Worm (Caenorhabditis elegans): ENCODE measurements around the gene F44E7.5.
A peak's percentile ranks its signal among the peaks of the same experiment; 100 is the strongest.

The F44E7.5 gene

ce11 chrV:5771627-5772026, 9.1 kb downstream of the F44E7.5 start, which contains the start of gene F44E7.3:
Gene F44E7.3, plus strand, starts transcription at chrV:5771945.
- TF ChIP-seq nhr-111 (GFP tag; optimal IDR thresholded peaks at IDR 0.05) (no peak), vab-7 (GFP tag; IDR thresholded peaks at IDR 0.05) (no peak), zfp-2 (tag; optimal IDR thresholded peaks at IDR 0.05) (no peak), tag-97 (GFP tag; IDR thresholded peaks at IDR 0.05) (no peak), dmd-8 (GFP tag; IDR thresholded peaks at IDR 0.05) (no peak), aha-1 (tag) (peak; percentile 73), set-16 (GFP tag; IDR thresholded peaks at IDR 0.05) (no peak), lin-38 (GFP tag; IDR thresholded peaks at IDR 0.05) (peak; percentile 36; the same call in 1 of the 2 replicates), unc-62 (GFP tag; optimal IDR thresholded peaks at IDR 0.05 in 1 of 2) (peak in 1 of 2 experiments; percentile 59), unc-62 (tag; optimal IDR thresholded peaks at IDR 0.05) (no peak), mes-2 (tag; optimal IDR thresholded peaks at IDR 0.05; ENCODE audit: poor library complexity, severe bottlenecking) (peak; percentile 14), fkh-10 (GFP tag; optimal IDR thresholded peaks at IDR 0.05) (no peak), nhr-6 (tag; optimal IDR thresholded peaks at IDR 0.05) (no peak), daf-16 (GFP tag; optimal IDR thresholded peaks at IDR 0.05) (no peak), daf-16 (tag; optimal IDR thresholded peaks at IDR 0.05) (no peak), hlh-11 (tag; optimal IDR thresholded peaks at IDR 0.05) (peak; percentile 2), jun-1 (tag; optimal IDR thresholded peaks at IDR 0.05) (no peak)

DNA sequence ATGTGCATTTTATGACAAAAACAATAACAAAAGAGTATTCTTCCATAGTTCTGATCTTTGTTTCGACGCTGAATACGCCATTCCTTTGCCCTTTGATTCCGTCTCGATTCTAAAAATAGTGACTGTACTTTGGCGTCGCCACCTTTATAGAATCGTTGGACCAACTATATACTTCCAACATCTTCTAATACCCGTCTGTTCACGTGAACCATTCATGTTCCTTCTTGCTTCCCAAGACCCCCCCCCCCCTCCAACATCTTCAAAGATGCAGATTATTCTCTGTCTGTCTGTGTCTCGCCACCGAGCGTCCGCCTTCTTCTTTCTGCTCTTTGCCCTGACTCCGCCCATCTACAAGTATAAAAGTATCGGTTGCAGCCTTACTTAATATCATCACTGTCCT, 10.7 kb downstream of the F44E7.5 start:
- TF ChIP-seq mxl-2 (GFP tag; conservative IDR thresholded peaks at IDR 0.05) (peak; percentile 80), mes-2 (tag; optimal IDR thresholded peaks at IDR 0.05; ENCODE audit: poor library complexity, severe bottlenecking) (peak; percentile 33), nhr-41 (GFP tag; IDR thresholded peaks at IDR 0.05) (no peak), dmd-6 (GFP tag; IDR thresholded peaks at IDR 0.05) (peak; percentile 38; the same call in 1 of the 2 replicates)

DNA sequence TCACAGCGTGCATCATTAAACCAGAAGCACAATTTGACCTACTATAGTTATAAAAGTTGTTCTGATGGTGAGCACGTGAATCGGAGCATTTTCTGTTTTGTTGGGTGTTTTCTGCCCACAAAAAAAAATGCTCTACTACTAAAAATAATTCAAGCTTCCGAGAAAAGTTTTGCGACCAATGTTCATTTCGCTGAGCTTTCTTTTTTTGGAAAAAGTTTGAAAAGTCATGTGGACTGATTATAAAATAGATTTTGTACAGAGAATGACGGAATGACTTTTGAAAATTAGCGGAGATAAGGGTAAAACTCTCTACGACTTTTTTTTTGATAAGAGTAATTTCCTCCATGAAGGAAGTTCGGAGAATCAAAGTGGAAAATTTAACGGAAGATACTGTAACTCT, 11.2 kb downstream of the F44E7.5 start:
- TF ChIP-seq rbr-2 (tag; optimal IDR thresholded peaks at IDR 0.05) (no peak), tra-1 (GFP tag; IDR thresholded peaks at IDR 0.05) (no peak), nhr-10 (tag; optimal IDR thresholded peaks at IDR 0.05) (no peak), tag-97 (GFP tag; IDR thresholded peaks at IDR 0.05) (no peak), D1046.2 (GFP tag; IDR thresholded peaks at IDR 0.05) (no peak), ceh-32 (tag; optimal IDR thresholded peaks at IDR 0.05; ENCODE audit: poor library complexity) (no peak), lin-13 (GFP tag; optimal IDR thresholded peaks at IDR 0.05) (no peak), hmg-1.1 (GFP tag; IDR thresholded peaks at IDR 0.05) (no peak), zag-1 (tag; optimal IDR thresholded peaks at IDR 0.05) (no peak), hlh-30 (tag; optimal IDR thresholded peaks at IDR 0.05; ENCODE audit: insufficient read depth) (peak; percentile 15), lin-38 (GFP tag; IDR thresholded peaks at IDR 0.05) (no peak), T20F7.1 (GFP tag; optimal IDR thresholded peaks at IDR 0.05) (no peak), sdz-12 (GFP tag; optimal IDR thresholded peaks at IDR 0.05) (no peak), attf-4 (tag; optimal IDR thresholded peaks at IDR 0.05) (no peak), mdt-29 (GFP tag; IDR thresholded peaks at IDR 0.05) (no peak), dmd-9 (GFP tag; IDR thresholded peaks at IDR 0.05) (no peak), nhr-42 (GFP tag; IDR thresholded peaks at IDR 0.05) (no peak), mdl-1 (tag; optimal IDR thresholded peaks at IDR 0.05) (peak in 1 of 2 experiments; percentile 16), pqm-1 (tag; optimal IDR thresholded peaks at IDR 0.05) (peak; percentile 36), daf-19 (GFP tag; conservative IDR thresholded peaks at IDR 0.05) (no peak), fos-1 (tag; optimal IDR thresholded peaks at IDR 0.05) (no peak), ctbp-1 (GFP tag; IDR thresholded peaks at IDR 0.05) (no peak), F10B5.3 (tag; optimal IDR thresholded peaks at IDR 0.05) (no peak), nhr-41 (GFP tag; IDR thresholded peaks at IDR 0.05) (no peak), spr-3 (GFP tag; optimal IDR thresholded peaks at IDR 0.05) (no peak), F37D6.2 (tag; optimal IDR thresholded peaks at IDR 0.05) (no peak), unc-62 (GFP tag; optimal IDR thresholded peaks at IDR 0.05 in 1 of 2) (peak in 1 of 2 experiments; percentile 60), unc-62 (tag; optimal IDR thresholded peaks at IDR 0.05) (no peak), dve-1 (tag; optimal IDR thresholded peaks at IDR 0.05; ENCODE audit: insufficient read depth) (peak; percentile 35), aha-1 (tag) (no peak), ZK337.2 (GFP tag; IDR thresholded peaks at IDR 0.05) (no peak), madf-9 (GFP tag; conservative IDR thresholded peaks at IDR 0.05) (no peak), nhr-48 (tag; optimal IDR thresholded peaks at IDR 0.05) (peak; percentile 48), hlh-11 (tag; optimal IDR thresholded peaks at IDR 0.05) (peak; percentile 51), saeg-2 (GFP tag; IDR thresholded peaks at IDR 0.05) (no peak), dmd-6 (GFP tag; IDR thresholded peaks at IDR 0.05) (peak; percentile 82)

All from whole organism, L4 larva.